Fruit fly (Drosophila melanogaster): ENCODE data around the gene dop.

The dop gene

dm6 chr3L:15523806-15524346, 41.9 kb upstream of the dop start, which contains the start of gene CG7945:
Gene CG7945, minus strand, starts transcription at chr3L:15524137.
- TF ChIP-seq CG31441 (GFP tag; IDR thresholded peaks at IDR 0.05) = no peak
- TF ChIP-seq Poxn (GFP tag; IDR thresholded peaks at IDR 0.05) = no peak
- peak in 1 of 2 experiments; percentile 12 for TF ChIP-seq tll (GFP tag; optimal IDR thresholded peaks at IDR 0.05)
- TF ChIP-seq Hmr (GFP tag; optimal IDR thresholded peaks at IDR 0.05) = no peak
- no peak for TF ChIP-seq CG7839 (tag; optimal IDR thresholded peaks at IDR 0.05)
- TF ChIP-seq Nf-YC (tag; optimal IDR thresholded peaks at IDR 0.05) = peak; percentile 24
- TF ChIP-seq trem (tag; optimal IDR thresholded peaks at IDR 0.05) = peak; percentile 70
- peak; percentile 70 for TF ChIP-seq gsb-n (tag; optimal IDR thresholded peaks at IDR 0.05)
- TF ChIP-seq Hr51 (GFP tag; optimal IDR thresholded peaks at IDR 0.05) = no peak
- TF ChIP-seq D19B (GFP tag; optimal IDR thresholded peaks at IDR 0.05) = no peak
- TF ChIP-seq CG9437 (GFP tag; optimal IDR thresholded peaks at IDR 0.05) = no peak
- TF ChIP-seq CG32532 (GFP tag; IDR thresholded peaks at IDR 0.05) = no peak
- TF ChIP-seq lbe (GFP tag; optimal IDR thresholded peaks at IDR 0.05) = peak; percentile 56
- TF ChIP-seq CG12391 (tag; optimal IDR thresholded peaks at IDR 0.05) = peak; percentile 23
- TF ChIP-seq croc (GFP tag; conservative IDR thresholded peaks at IDR 0.05) = no peak
- TF ChIP-seq CG32772 (GFP tag; IDR thresholded peaks at IDR 0.05) = no peak
- TF ChIP-seq onecut (GFP tag; IDR thresholded peaks at IDR 0.05) = 0 out of 2 replicates have a peak, but pooled peaks have one; percentile 3
- no peak for TF ChIP-seq CG12299 (tag; optimal IDR thresholded peaks at IDR 0.05)
- no peak for TF ChIP-seq vvl (GFP tag; IDR thresholded peaks at IDR 0.05)
- no peak for TF ChIP-seq CG4424 (GFP tag; optimal IDR thresholded peaks at IDR 0.05)
- TF ChIP-seq CG17829 (tag; optimal IDR thresholded peaks at IDR 0.05) = peak; percentile 43
- TF ChIP-seq pan (optimal IDR thresholded peaks at IDR 0.05) = no peak
- TF ChIP-seq pan (GFP tag; optimal IDR thresholded peaks at IDR 0.05 in 1 of 2, IDR thresholded peaks at IDR 0.05 in 1 of 2) = no peak
- peak; percentile 73; the same call in 1 of the 2 replicates for TF ChIP-seq nerfin-2 (GFP tag; IDR thresholded peaks at IDR 0.05; ENCODE audit: partially characterized antibody)
- TF ChIP-seq bab2 (GFP tag; optimal IDR thresholded peaks at IDR 0.05) = no peak
- TF ChIP-seq BtbVII (GFP tag; optimal IDR thresholded peaks at IDR 0.05) = no peak
- TF ChIP-seq CG9797 (GFP tag; optimal IDR thresholded peaks at IDR 0.05) = peak; percentile 70
- TF ChIP-seq CG8388 (GFP tag; optimal IDR thresholded peaks at IDR 0.05) = no peak
- TF ChIP-seq sc (optimal IDR thresholded peaks at IDR 0.05) = no peak
- no peak for TF ChIP-seq sc (GFP tag; optimal IDR thresholded peaks at IDR 0.05)
- peak; percentile 35 for TF ChIP-seq CG8924 (tag; optimal IDR thresholded peaks at IDR 0.05)
- peak; percentile 44 for TF ChIP-seq CG10267 (tag; optimal IDR thresholded peaks at IDR 0.05)
- TF ChIP-seq fd3F (GFP tag; optimal IDR thresholded peaks at IDR 0.05) = no peak
- no peak for TF ChIP-seq maf-S (GFP tag; optimal IDR thresholded peaks at IDR 0.05)
- TF ChIP-seq Dp (GFP tag; optimal IDR thresholded peaks at IDR 0.05) = peak; percentile 98
- no peak for TF ChIP-seq Mad (GFP tag; optimal IDR thresholded peaks at IDR 0.05)
- peak; percentile 63 for TF ChIP-seq hbn (GFP tag; IDR thresholded peaks at IDR 0.05; ENCODE audit: partially characterized antibody)
- no peak for TF ChIP-seq ftz-f1 (GFP tag; optimal IDR thresholded peaks at IDR 0.05)
- TF ChIP-seq Tbp (GFP tag; optimal IDR thresholded peaks at IDR 0.05) = no peak
- no peak for TF ChIP-seq luna (GFP tag; optimal IDR thresholded peaks at IDR 0.05)
- no peak for TF ChIP-seq Spps (tag; optimal IDR thresholded peaks at IDR 0.05)
- TF ChIP-seq eve (GFP tag; optimal IDR thresholded peaks at IDR 0.05) = peak in 1 of 2 experiments; percentile 79
- no peak for TF ChIP-seq Fer2 (tag; optimal IDR thresholded peaks at IDR 0.05)
- TF ChIP-seq CG4820 (GFP tag; optimal IDR thresholded peaks at IDR 0.05) = no peak
- TF ChIP-seq CG10209 (GFP tag; optimal IDR thresholded peaks at IDR 0.05) = no peak
- TF ChIP-seq CkIIα-i1 (GFP tag; IDR thresholded peaks at IDR 0.05) = no peak
- peak; percentile 59 for TF ChIP-seq Med (GFP tag)
- TF ChIP-seq CG1647 (GFP tag; optimal IDR thresholded peaks at IDR 0.05) = no peak
- no peak for TF ChIP-seq CG6854 (GFP tag; optimal IDR thresholded peaks at IDR 0.05)
- TF ChIP-seq Trl (optimal IDR thresholded peaks at IDR 0.05) = no peak
- no peak for TF ChIP-seq Trl (GFP tag; optimal IDR thresholded peaks at IDR 0.05)

Measured in whole organism, embryonic.